Fruit fly (Drosophila melanogaster) whole organism, pupa: Measurements from ENCODE around the gene CG17666.

Experiments
- CG13204 ChIP-seq: fragments of 200-800 bp; sonication (Bioruptor generic); optimal IDR thresholded peaks from 2 replicates; lab custom pipeline; 2018; ENCODE audit warnings: missing biosample characterization, mild to moderate bottlenecking, missing genetic modification characterization, moderate library complexity
- CG9948 ChIP-seq: fragments of 200-800 bp; sonication (Bioruptor generic); optimal IDR thresholded peaks from 2 replicates; lab custom pipeline; 2018; ENCODE audit warnings: missing biosample characterization, mild to moderate bottlenecking, missing genetic modification characterization, moderate library complexity
- Ets98B ChIP-seq: fragments of 200-800 bp; sonication (Bioruptor generic); IDR thresholded peaks from 2 replicates; pipeline ENCODE4 v1.3.6; 2022; ENCODE audit warnings: missing biosample characterization, missing genetic modification characterization

dm6 chr3L:12800167-12800566, 19.0 kb downstream of the CG17666 start:
- TF ChIP-seq CG13204 (GFP tag; lab: Kevin White, UChicago) (no peak), Ets98B (no peak), CG9948 (tag; lab: Kevin White, UChicago) (no peak)
